Fruit fly (Drosophila melanogaster): ENCODE results near the gene ERR.

- TF ChIP-seq Hr83 (GFP tag; optimal IDR thresholded peaks at IDR 0.05; ENCODE audit: poor library complexity, severe bottlenecking): no peak
- no peak for TF ChIP-seq HLH106 (tag; optimal IDR thresholded peaks at IDR 0.05)
- TF ChIP-seq Mio (GFP tag; optimal IDR thresholded peaks at IDR 0.05): no peak
- no peak for TF ChIP-seq Abd-B (GFP tag; optimal IDR thresholded peaks at IDR 0.05)
- TF ChIP-seq CG32264 (GFP tag; optimal IDR thresholded peaks at IDR 0.05): no peak
These were observed 933 bp upstream of the ERR start for dm6 chr3L:8187397-8187811.
